Worm (Caenorhabditis elegans): ENCODE data around the gene C25H3.1.

The C25H3.1 gene

DNA sequence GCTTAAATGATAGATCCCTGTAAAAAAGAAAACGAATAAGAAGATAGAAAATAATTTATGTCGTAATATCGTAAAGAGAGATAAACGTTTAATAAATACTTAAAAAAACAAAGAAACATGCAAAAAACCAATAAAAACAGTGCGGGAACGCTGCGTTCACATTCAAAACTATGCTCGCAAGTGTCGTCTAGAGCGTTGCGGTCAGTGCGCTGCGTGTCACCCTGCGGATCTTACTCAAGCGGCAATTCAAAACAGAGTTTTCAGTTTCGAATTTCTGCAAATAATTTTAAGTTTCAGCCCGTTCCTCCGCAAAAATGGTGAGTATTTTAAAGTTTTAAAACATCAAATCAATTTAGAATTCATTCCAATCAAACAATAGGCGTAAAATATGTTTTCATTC lies 15.9 kb downstream of the C25H3.1 start, which contains the start of the genes tiar-1 and lelo-4:
Gene tiar-1, minus strand, starts transcription at position 17 of the 400 bp plus-strand sequence.
Gene lelo-4, plus strand, starts transcription at position 118 of the 400 bp plus-strand sequence.
- TF ChIP-seq peb-1 (tag; optimal IDR thresholded peaks at IDR 0.05) = no peak
- TF ChIP-seq mdl-1 (tag; optimal IDR thresholded peaks at IDR 0.05) = no peak
- peak; percentile 69 for TF ChIP-seq sem-4 (tag; optimal IDR thresholded peaks at IDR 0.05)
- TF ChIP-seq nhr-23 (tag; optimal IDR thresholded peaks at IDR 0.05) = no peak
- no peak for TF ChIP-seq ztf-11 (tag; optimal IDR thresholded peaks at IDR 0.05)
- TF ChIP-seq F13H6.1 (tag; optimal IDR thresholded peaks at IDR 0.05) = peak; percentile 38
- no peak for TF ChIP-seq ceh-16 (tag; optimal IDR thresholded peaks at IDR 0.05)
- no peak for TF ChIP-seq nhr-6 (tag; optimal IDR thresholded peaks at IDR 0.05)
- TF ChIP-seq sma-9 (GFP tag; optimal IDR thresholded peaks at IDR 0.05) = peak; percentile 52
- no peak for TF ChIP-seq sma-9 (tag; optimal IDR thresholded peaks at IDR 0.05)
- TF ChIP-seq nhr-25 (tag; optimal IDR thresholded peaks at IDR 0.05) = peak; percentile 63
- peak; percentile 57 for TF ChIP-seq ztf-4 (tag; optimal IDR thresholded peaks at IDR 0.05)
- peak; percentile 76 for TF ChIP-seq lin-11 (tag; optimal IDR thresholded peaks at IDR 0.05)
- TF ChIP-seq nhr-11 (tag; optimal IDR thresholded peaks at IDR 0.05) = no peak
- TF ChIP-seq sma-3 (GFP tag; optimal IDR thresholded peaks at IDR 0.05) = peak; percentile 53
- no peak for TF ChIP-seq alr-1 (tag; optimal IDR thresholded peaks at IDR 0.05)
- TF ChIP-seq nhr-129 (tag; optimal IDR thresholded peaks at IDR 0.05) = peak; percentile 76
- no peak for TF ChIP-seq mbf-1 (tag; optimal IDR thresholded peaks at IDR 0.05)
- TF ChIP-seq nhr-12 (tag; optimal IDR thresholded peaks at IDR 0.05) = no peak
- TF ChIP-seq lin-13 (GFP tag; optimal IDR thresholded peaks at IDR 0.05) = peak; percentile 52
- TF ChIP-seq nhr-21 (tag; optimal IDR thresholded peaks at IDR 0.05) = peak; percentile 8
- no peak for TF ChIP-seq nhr-77 (tag; optimal IDR thresholded peaks at IDR 0.05)
- TF ChIP-seq aly-2 (tag; optimal IDR thresholded peaks at IDR 0.05) = no peak
- TF ChIP-seq crh-2 (tag; optimal IDR thresholded peaks at IDR 0.05) = peak; percentile 86
- TF ChIP-seq nhr-237 (tag; optimal IDR thresholded peaks at IDR 0.05) = no peak
- TF ChIP-seq gmeb-1 (tag; optimal IDR thresholded peaks at IDR 0.05) = peak; percentile 84
- TF ChIP-seq blmp-1 (tag; optimal IDR thresholded peaks at IDR 0.05; ENCODE audit: insufficient read depth) = no peak
- no peak for TF ChIP-seq skn-1 (tag; optimal IDR thresholded peaks at IDR 0.05)
- TF ChIP-seq fos-1 (tag; optimal IDR thresholded peaks at IDR 0.05) = peak; percentile 24
- peak; percentile 72 for TF ChIP-seq snpc-4 (tag; optimal IDR thresholded peaks at IDR 0.05)
- no peak for TF ChIP-seq egl-27 (tag; optimal IDR thresholded peaks at IDR 0.05)
- no peak for TF ChIP-seq lin-39 (tag; optimal IDR thresholded peaks at IDR 0.05)
- peak; percentile 86 for TF ChIP-seq ZK546.5 (tag; optimal IDR thresholded peaks at IDR 0.05)
- TF ChIP-seq unc-62 (GFP tag; optimal IDR thresholded peaks at IDR 0.05) = no peak
- TF ChIP-seq mab-5 (tag; optimal IDR thresholded peaks at IDR 0.05) = no peak
- peak; percentile 84 for TF ChIP-seq C34F6.9 (tag; optimal IDR thresholded peaks at IDR 0.05)
- TF ChIP-seq unc-55 (GFP tag; optimal IDR thresholded peaks at IDR 0.05) = peak; percentile 89
- TF ChIP-seq lsy-2 (tag; optimal IDR thresholded peaks at IDR 0.05) = peak; percentile 7 to 84
- TF ChIP-seq dmd-4 (tag; optimal IDR thresholded peaks at IDR 0.05) = no peak
- no peak for TF ChIP-seq nhr-10 (tag; optimal IDR thresholded peaks at IDR 0.05)
- no peak for TF ChIP-seq unc-39 (tag; optimal IDR thresholded peaks at IDR 0.05)
- TF ChIP-seq ceh-82 (tag; optimal IDR thresholded peaks at IDR 0.05) = no peak
- no peak for TF ChIP-seq ztf-1 (GFP tag; conservative IDR thresholded peaks at IDR 0.05)
- peak; percentile 34 for TF ChIP-seq ama-1 (optimal IDR thresholded peaks at IDR 0.05)
- TF ChIP-seq Y55F3AM.14 (GFP tag; optimal IDR thresholded peaks at IDR 0.05) = no peak
- TF ChIP-seq elt-1 (tag; optimal IDR thresholded peaks at IDR 0.05) = no peak
- TF ChIP-seq R02D3.7 (tag; optimal IDR thresholded peaks at IDR 0.05) = no peak
- no peak for TF ChIP-seq zag-1 (tag; optimal IDR thresholded peaks at IDR 0.05)
- TF ChIP-seq elt-3 (tag; optimal IDR thresholded peaks at IDR 0.05) = no peak

All from whole organism, L2 larva.